Worm (Caenorhabditis elegans): ENCODE measurements around the gene sre-27.

The sre-27 gene

ce11 chrII:12420486-12420885 is 3.1 kb upstream of the sre-27 start, which contains the start of gene sre-26:
Gene sre-26, minus strand, starts transcription at chrII:12420586.
- TF ChIP-seq T22C8.4 (GFP tag; IDR thresholded peaks at IDR 0.05) (no peak), tab-1 (GFP tag; IDR thresholded peaks at IDR 0.05) (no peak), ref-1 (GFP tag; conservative IDR thresholded peaks at IDR 0.05) (no peak), ztf-29 (GFP tag; IDR thresholded peaks at IDR 0.05) (no peak), cog-1 (tag; optimal IDR thresholded peaks at IDR 0.05) (no peak), klf-2 (GFP tag; conservative IDR thresholded peaks at IDR 0.05) (no peak), med-1 (GFP tag; optimal IDR thresholded peaks at IDR 0.05; ENCODE audit: insufficient read depth) (no peak), flt-1 (GFP tag; IDR thresholded peaks at IDR 0.05) (no peak), ztf-23 (GFP tag; IDR thresholded peaks at IDR 0.05) (no peak)

- no peak for TF ChIP-seq klf-2 (GFP tag; conservative IDR thresholded peaks at IDR 0.05)
- TF ChIP-seq ztf-23 (GFP tag; IDR thresholded peaks at IDR 0.05): no peak
- no peak for TF ChIP-seq flt-1 (GFP tag; IDR thresholded peaks at IDR 0.05)
- TF ChIP-seq tab-1 (GFP tag; IDR thresholded peaks at IDR 0.05): no peak
- no peak for TF ChIP-seq T22C8.4 (GFP tag; IDR thresholded peaks at IDR 0.05)
- no peak for TF ChIP-seq cog-1 (tag; optimal IDR thresholded peaks at IDR 0.05)
- TF ChIP-seq ztf-29 (GFP tag; IDR thresholded peaks at IDR 0.05): no peak
- TF ChIP-seq ref-1 (GFP tag; conservative IDR thresholded peaks at IDR 0.05): no peak
Observed at ce11 chrII:12417996-12418395, 582 bp upstream of the sre-27 start.

ce11 chrII:12414805-12415204 is 2.6 kb downstream of the sre-27 start, which contains the start of gene Y57A10C.11:
Gene Y57A10C.11, minus strand, starts transcription at chrII:12414905.
- no peak for TF ChIP-seq ztf-23 (GFP tag; IDR thresholded peaks at IDR 0.05)
- no peak for TF ChIP-seq klf-2 (GFP tag; conservative IDR thresholded peaks at IDR 0.05)
- no peak for TF ChIP-seq cog-1 (tag; optimal IDR thresholded peaks at IDR 0.05)
- TF ChIP-seq ztf-29 (GFP tag; IDR thresholded peaks at IDR 0.05): no peak
- no peak for TF ChIP-seq tab-1 (GFP tag; IDR thresholded peaks at IDR 0.05)
- TF ChIP-seq ref-1 (GFP tag; conservative IDR thresholded peaks at IDR 0.05): no peak
- no peak for TF ChIP-seq med-1 (GFP tag; optimal IDR thresholded peaks at IDR 0.05; ENCODE audit: insufficient read depth)
- TF ChIP-seq flt-1 (GFP tag; IDR thresholded peaks at IDR 0.05): no peak
- no peak for TF ChIP-seq T22C8.4 (GFP tag; IDR thresholded peaks at IDR 0.05)

- no peak for TF ChIP-seq ztf-23 (GFP tag; IDR thresholded peaks at IDR 0.05)
- TF ChIP-seq cog-1 (tag; optimal IDR thresholded peaks at IDR 0.05): no peak
- TF ChIP-seq ztf-29 (GFP tag; IDR thresholded peaks at IDR 0.05): no peak
- TF ChIP-seq T22C8.4 (GFP tag; IDR thresholded peaks at IDR 0.05): no peak
- TF ChIP-seq flt-1 (GFP tag; IDR thresholded peaks at IDR 0.05): no peak
Observed at ce11 chrII:12412417-12412816, 5.0 kb downstream of the sre-27 start, which contains the start of gene Y57A10C.1. Gene Y57A10C.1, minus strand, starts transcription at chrII:12412517.

ce11 chrII:12410107-12410506 is 7.3 kb downstream of the sre-27 start, which contains the start of gene F57G9.3:
Gene F57G9.3, minus strand, starts transcription at chrII:12410207.
- TF ChIP-seq klf-2 (GFP tag; conservative IDR thresholded peaks at IDR 0.05) (no peak), flt-1 (GFP tag; IDR thresholded peaks at IDR 0.05) (no peak), tab-1 (GFP tag; IDR thresholded peaks at IDR 0.05) (no peak), ztf-23 (GFP tag; IDR thresholded peaks at IDR 0.05) (no peak), cog-1 (tag; optimal IDR thresholded peaks at IDR 0.05) (no peak), ztf-29 (GFP tag; IDR thresholded peaks at IDR 0.05) (no peak), ref-1 (GFP tag; conservative IDR thresholded peaks at IDR 0.05) (no peak), T22C8.4 (GFP tag; IDR thresholded peaks at IDR 0.05) (no peak), med-1 (GFP tag; optimal IDR thresholded peaks at IDR 0.05; ENCODE audit: insufficient read depth) (no peak)

ce11 chrII:12408717-12409116 is 8.7 kb downstream of the sre-27 start, which contains the start of gene sre-31:
Gene sre-31, minus strand, starts transcription at chrII:12408817.
- TF ChIP-seq klf-2 (GFP tag; conservative IDR thresholded peaks at IDR 0.05): no peak
- no peak for TF ChIP-seq cog-1 (tag; optimal IDR thresholded peaks at IDR 0.05)
- no peak for TF ChIP-seq med-1 (GFP tag; optimal IDR thresholded peaks at IDR 0.05; ENCODE audit: insufficient read depth)
- TF ChIP-seq flt-1 (GFP tag; IDR thresholded peaks at IDR 0.05): no peak
- TF ChIP-seq ztf-29 (GFP tag; IDR thresholded peaks at IDR 0.05): no peak
- TF ChIP-seq tab-1 (GFP tag; IDR thresholded peaks at IDR 0.05): no peak
- TF ChIP-seq ztf-23 (GFP tag; IDR thresholded peaks at IDR 0.05): no peak
- no peak for TF ChIP-seq ref-1 (GFP tag; conservative IDR thresholded peaks at IDR 0.05)
- TF ChIP-seq T22C8.4 (GFP tag; IDR thresholded peaks at IDR 0.05): no peak

- TF ChIP-seq med-1 (GFP tag; optimal IDR thresholded peaks at IDR 0.05; ENCODE audit: insufficient read depth) (no peak), tab-1 (GFP tag; IDR thresholded peaks at IDR 0.05) (no peak), ref-1 (GFP tag; conservative IDR thresholded peaks at IDR 0.05) (no peak), cog-1 (tag; optimal IDR thresholded peaks at IDR 0.05) (no peak)
Observed at ce11 chrII:12406394-12406793, 11.0 kb downstream of the sre-27 start, which contains the start of gene sre-30. Gene sre-30, minus strand, starts transcription at chrII:12406494.

- TF ChIP-seq ztf-29 (GFP tag; IDR thresholded peaks at IDR 0.05): no peak
- no peak for TF ChIP-seq med-1 (GFP tag; optimal IDR thresholded peaks at IDR 0.05; ENCODE audit: insufficient read depth)
- no peak for TF ChIP-seq T22C8.4 (GFP tag; IDR thresholded peaks at IDR 0.05)
- no peak for TF ChIP-seq cog-1 (tag; optimal IDR thresholded peaks at IDR 0.05)
- no peak for TF ChIP-seq ztf-23 (GFP tag; IDR thresholded peaks at IDR 0.05)
- no peak for TF ChIP-seq flt-1 (GFP tag; IDR thresholded peaks at IDR 0.05)
- no peak for TF ChIP-seq ref-1 (GFP tag; conservative IDR thresholded peaks at IDR 0.05)
- TF ChIP-seq tab-1 (GFP tag; IDR thresholded peaks at IDR 0.05): no peak
- no peak for TF ChIP-seq klf-2 (GFP tag; conservative IDR thresholded peaks at IDR 0.05)
Observed at ce11 chrII:12401791-12402190, 15.6 kb downstream of the sre-27 start, which contains the start of gene sre-29. Gene sre-29, minus strand, starts transcription at chrII:12401891.

- TF ChIP-seq klf-2 (GFP tag; conservative IDR thresholded peaks at IDR 0.05) (no peak), T22C8.4 (GFP tag; IDR thresholded peaks at IDR 0.05) (no peak), tab-1 (GFP tag; IDR thresholded peaks at IDR 0.05) (no peak), ztf-23 (GFP tag; IDR thresholded peaks at IDR 0.05) (no peak), cog-1 (tag; optimal IDR thresholded peaks at IDR 0.05) (no peak), ztf-29 (GFP tag; IDR thresholded peaks at IDR 0.05) (no peak), flt-1 (GFP tag; IDR thresholded peaks at IDR 0.05) (no peak), ref-1 (GFP tag; conservative IDR thresholded peaks at IDR 0.05) (no peak), med-1 (GFP tag; optimal IDR thresholded peaks at IDR 0.05; ENCODE audit: insufficient read depth) (no peak)
Observed at ce11 chrII:12397656-12398055, 19.8 kb downstream of the sre-27 start, which contains the start of gene F57G9.7. Gene F57G9.7, minus strand, starts transcription at chrII:12397756.

- TF ChIP-seq med-1 (GFP tag; optimal IDR thresholded peaks at IDR 0.05; ENCODE audit: insufficient read depth): no peak
- no peak for TF ChIP-seq ztf-23 (GFP tag; IDR thresholded peaks at IDR 0.05)
- TF ChIP-seq T22C8.4 (GFP tag; IDR thresholded peaks at IDR 0.05): peak; percentile 72; the same call in 1 of the 2 replicates
Observed at ce11 chrII:12394138-12394537, 23.3 kb downstream of the sre-27 start.
